Worm (Caenorhabditis elegans): ENCODE measurements around the gene T23B12.5.

Gene T23B12.5

DNA sequence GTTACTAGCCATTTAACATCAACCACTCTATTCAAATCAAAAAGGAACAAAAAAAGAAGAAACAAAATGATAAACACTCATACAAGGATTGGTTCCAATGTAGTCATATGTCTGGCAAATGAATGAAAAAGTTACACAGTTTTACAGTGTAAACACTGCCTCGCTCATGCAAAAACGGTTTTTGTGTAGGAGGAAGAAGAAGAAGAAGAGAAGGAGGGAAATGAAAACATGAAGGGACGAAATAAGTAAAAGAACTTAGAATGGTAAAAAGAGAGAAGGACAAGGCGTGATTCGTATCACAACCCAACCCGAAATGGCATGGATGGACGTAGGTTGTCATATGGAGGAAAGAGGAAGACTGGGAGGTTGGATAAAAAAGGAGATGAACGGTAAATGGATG lies 40.9 kb downstream of the T23B12.5 start:
- TF ChIP-seq nhr-67 (tag; optimal IDR thresholded peaks at IDR 0.05) (no peak), pqm-1 (tag; optimal IDR thresholded peaks at IDR 0.05) (peak; percentile 41), lsy-12 (tag; optimal IDR thresholded peaks at IDR 0.05) (no peak), nhr-23 (tag; optimal IDR thresholded peaks at IDR 0.05) (no peak), pha-4 (tag; optimal IDR thresholded peaks at IDR 0.05) (peak; percentile 64), jun-1 (tag; optimal IDR thresholded peaks at IDR 0.05) (no peak), aly-2 (tag; optimal IDR thresholded peaks at IDR 0.05) (no peak), nhr-77 (tag; optimal IDR thresholded peaks at IDR 0.05) (no peak), nhr-25 (tag; optimal IDR thresholded peaks at IDR 0.05) (peak; percentile 38)

DNA sequence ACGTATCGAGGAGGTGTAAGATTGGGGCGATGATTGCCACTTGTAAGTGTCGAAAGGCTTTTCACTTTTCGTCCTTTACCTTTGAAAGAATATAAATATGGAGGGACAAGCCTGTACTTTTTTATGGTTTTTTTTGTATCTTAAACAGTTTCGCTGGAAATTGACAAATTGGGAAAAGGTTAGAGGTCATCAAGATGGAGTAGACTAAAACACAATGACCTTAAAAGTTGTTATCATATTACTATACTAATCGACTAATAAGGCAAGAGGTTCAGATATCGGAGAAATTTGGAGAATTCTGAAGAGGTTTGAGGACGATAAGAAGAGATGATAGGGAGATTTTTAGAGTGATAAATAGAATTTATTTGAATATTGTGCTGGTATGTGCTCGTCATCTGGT lies 41.7 kb downstream of the T23B12.5 start:
- TF ChIP-seq nhr-25 (tag; optimal IDR thresholded peaks at IDR 0.05), result peak; percentile 67
- TF ChIP-seq mml-1 (tag; optimal IDR thresholded peaks at IDR 0.05), result no peak

DNA sequence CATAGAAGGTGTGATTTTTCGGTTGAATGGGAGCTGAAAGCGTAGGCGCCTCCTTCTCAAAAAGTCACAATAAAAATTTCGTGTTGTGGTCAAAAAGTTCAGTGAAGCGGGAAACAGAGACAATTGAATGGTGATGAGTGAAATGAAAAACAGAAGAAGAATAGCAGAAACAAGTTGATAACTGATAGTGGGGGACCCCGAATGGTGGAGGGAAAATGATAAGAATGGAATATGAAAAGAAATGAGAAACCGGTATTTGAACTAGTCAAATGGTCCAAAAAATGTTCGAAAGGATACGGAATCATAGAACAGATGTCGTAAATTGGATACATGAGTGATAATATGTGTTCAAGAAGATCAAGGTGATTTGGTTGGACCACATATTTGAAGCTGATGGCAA lies 43.5 kb downstream of the T23B12.5 start:
- TF ChIP-seq nhr-25 (tag; optimal IDR thresholded peaks at IDR 0.05), result peak; percentile 6
- no peak for TF ChIP-seq ceh-16 (tag; optimal IDR thresholded peaks at IDR 0.05)
- no peak for TF ChIP-seq fkh-2 (tag; optimal IDR thresholded peaks at IDR 0.05)
- TF ChIP-seq elt-3 (tag; optimal IDR thresholded peaks at IDR 0.05), result peak in 1 of 3 experiments; percentile 55
- TF ChIP-seq nhr-77 (tag; optimal IDR thresholded peaks at IDR 0.05), result no peak
- TF ChIP-seq nhr-43 (tag; optimal IDR thresholded peaks at IDR 0.05; ENCODE audit: poor library complexity, severe bottlenecking), result no peak

DNA sequence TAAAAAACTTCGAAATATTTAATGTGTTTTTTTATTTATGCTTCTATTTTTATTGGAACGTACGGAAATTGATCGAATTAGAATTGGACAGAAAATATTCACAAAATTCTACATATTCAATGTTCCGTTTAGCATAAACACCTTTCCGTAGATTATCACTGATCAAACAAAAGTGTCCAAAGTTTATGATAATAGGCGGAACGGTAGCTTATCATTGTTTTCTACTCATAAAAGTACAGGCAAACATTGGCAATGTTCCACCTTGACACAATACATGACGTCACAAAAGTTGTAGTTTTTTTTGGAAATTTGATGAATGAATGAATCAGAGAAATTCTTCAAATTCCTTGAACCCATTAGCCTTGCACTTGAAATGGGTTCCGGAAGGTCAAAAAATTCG lies 43.9 kb downstream of the T23B12.5 start:
- TF ChIP-seq egl-5 (tag; optimal IDR thresholded peaks at IDR 0.05) (no peak), elt-3 (tag; optimal IDR thresholded peaks at IDR 0.05) (no peak), ztf-11 (tag; optimal IDR thresholded peaks at IDR 0.05) (no peak), zag-1 (tag; optimal IDR thresholded peaks at IDR 0.05) (no peak), pqm-1 (tag; optimal IDR thresholded peaks at IDR 0.05) (peak; percentile 40), sea-2 (GFP tag; optimal IDR thresholded peaks at IDR 0.05) (no peak), elt-2 (tag; optimal IDR thresholded peaks at IDR 0.05) (peak; percentile 76), nhr-77 (tag; optimal IDR thresholded peaks at IDR 0.05) (no peak), R02D3.7 (tag; optimal IDR thresholded peaks at IDR 0.05) (no peak), ceh-82 (tag; optimal IDR thresholded peaks at IDR 0.05) (no peak), ama-1 (optimal IDR thresholded peaks at IDR 0.05) (no peak)

DNA sequence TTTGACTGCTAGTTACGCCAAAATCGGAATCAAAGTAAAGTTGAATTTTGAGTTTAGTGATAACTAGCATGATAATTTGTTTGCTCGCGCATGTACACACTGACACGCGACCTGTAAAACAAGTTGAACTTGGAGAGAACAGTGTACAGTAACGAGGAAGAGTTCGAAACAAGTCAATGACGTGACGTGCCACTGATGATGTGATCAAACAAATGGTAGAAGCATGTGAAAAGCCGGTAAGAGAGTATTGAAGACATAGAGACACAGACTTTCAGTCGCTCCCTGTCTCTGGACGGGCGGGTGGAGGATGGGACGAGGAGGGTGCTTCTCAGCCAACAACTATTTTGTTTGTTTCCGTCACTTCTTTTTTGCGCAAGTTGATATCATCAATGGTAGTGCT lies 44.7 kb downstream of the T23B12.5 start:
- peak; percentile 54 for TF ChIP-seq pqm-1 (tag; optimal IDR thresholded peaks at IDR 0.05)
- TF ChIP-seq elt-2 (tag; optimal IDR thresholded peaks at IDR 0.05), result peak; percentile 62
- no peak for TF ChIP-seq ceh-82 (tag; optimal IDR thresholded peaks at IDR 0.05)
- TF ChIP-seq elt-3 (tag; optimal IDR thresholded peaks at IDR 0.05), result no peak
- peak; percentile 32 for TF ChIP-seq hmg-11 (tag; optimal IDR thresholded peaks at IDR 0.05)
- TF ChIP-seq sea-2 (GFP tag; optimal IDR thresholded peaks at IDR 0.05), result no peak
- peak; percentile 42 for TF ChIP-seq nhr-25 (tag; optimal IDR thresholded peaks at IDR 0.05)
- no peak for TF ChIP-seq fkh-10 (GFP tag; optimal IDR thresholded peaks at IDR 0.05)
- no peak for TF ChIP-seq ztf-4 (tag; optimal IDR thresholded peaks at IDR 0.05)
- peak; percentile 35 for TF ChIP-seq pha-4 (tag; optimal IDR thresholded peaks at IDR 0.05)
- TF ChIP-seq nhr-76 (tag; optimal IDR thresholded peaks at IDR 0.05), result no peak
- no peak for TF ChIP-seq eor-1 (tag; optimal IDR thresholded peaks at IDR 0.05)
- TF ChIP-seq skn-1 (tag; optimal IDR thresholded peaks at IDR 0.05), result no peak
- TF ChIP-seq snpc-4 (tag; optimal IDR thresholded peaks at IDR 0.05), result no peak
- peak; percentile 11 for TF ChIP-seq jun-1 (tag; optimal IDR thresholded peaks at IDR 0.05)
- TF ChIP-seq ama-1 (optimal IDR thresholded peaks at IDR 0.05), result no peak
- no peak for TF ChIP-seq fkh-2 (tag; optimal IDR thresholded peaks at IDR 0.05)

DNA sequence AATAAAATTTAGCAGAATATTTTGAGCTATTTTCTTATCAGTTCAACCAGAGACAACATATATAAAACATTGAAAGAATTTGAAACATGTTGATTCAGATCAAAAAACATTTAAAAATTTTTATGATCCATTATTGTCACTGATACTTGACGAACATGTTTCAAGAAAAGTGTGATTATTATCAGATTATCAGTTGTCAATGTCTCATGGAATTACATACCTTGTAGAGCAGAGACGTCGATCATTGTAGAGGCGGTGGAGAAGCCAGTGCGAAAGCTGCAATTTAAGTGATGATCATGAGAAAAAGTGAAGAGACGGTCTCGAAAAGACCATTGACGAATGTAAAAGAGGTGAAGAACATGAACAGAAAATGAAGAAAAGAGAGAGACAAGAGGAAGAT lies 45.4 kb downstream of the T23B12.5 start, which contains the start of gene F52E1.9:
Gene F52E1.9 (minus strand): TSS at position 278 of the 400 bp plus-strand sequence.
- TF ChIP-seq elt-2 (tag; optimal IDR thresholded peaks at IDR 0.05) (peak; percentile 93), tbx-2 (tag; optimal IDR thresholded peaks at IDR 0.05) (no peak), pqm-1 (tag; optimal IDR thresholded peaks at IDR 0.05) (peak; percentile 44)

DNA sequence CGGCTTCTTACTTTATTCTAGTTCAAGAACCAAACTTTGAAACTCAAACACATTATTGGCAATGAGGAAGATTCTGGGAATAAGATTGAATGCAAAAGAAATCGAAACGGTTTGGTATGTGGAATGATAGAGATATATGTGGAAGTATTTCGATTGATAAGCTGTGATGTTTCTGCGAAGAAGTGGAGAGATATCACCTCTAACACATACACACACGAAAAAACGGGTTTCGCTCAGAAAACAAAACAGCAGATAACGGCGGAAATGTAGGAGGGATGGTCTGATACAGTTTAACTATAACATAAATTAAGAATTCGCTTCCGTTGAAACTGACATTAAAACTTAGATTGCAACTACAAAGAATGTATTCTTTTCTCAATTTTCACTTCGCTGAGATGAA lies 46.6 kb downstream of the T23B12.5 start:
- TF ChIP-seq mml-1 (tag; optimal IDR thresholded peaks at IDR 0.05), result no peak
- no peak for TF ChIP-seq nhr-76 (tag; optimal IDR thresholded peaks at IDR 0.05)
- TF ChIP-seq elt-3 (tag; optimal IDR thresholded peaks at IDR 0.05), result peak in 1 of 3 experiments; percentile 69
- TF ChIP-seq fos-1 (tag; optimal IDR thresholded peaks at IDR 0.05), result no peak
- TF ChIP-seq ceh-9 (tag; optimal IDR thresholded peaks at IDR 0.05), result no peak
- TF ChIP-seq R02D3.7 (tag; optimal IDR thresholded peaks at IDR 0.05), result no peak
- no peak for TF ChIP-seq egl-5 (tag; optimal IDR thresholded peaks at IDR 0.05)
